Worm (Caenorhabditis elegans): Measurements from ENCODE around the gene F40H6.5.

ce11 chrIII:6006453-6006852 lies 49.2 kb downstream of the F40H6.5 start:
- TF ChIP-seq nhr-90 (tag; optimal IDR thresholded peaks at IDR 0.05): no peak
- TF ChIP-seq snpc-1.1 (tag; optimal IDR thresholded peaks at IDR 0.05; ENCODE audit: insufficient read depth): no peak
- TF ChIP-seq aptf-3 (GFP tag; IDR thresholded peaks at IDR 0.05): no peak
- TF ChIP-seq attf-5 (GFP tag; optimal IDR thresholded peaks at IDR 0.05): no peak
- no peak for TF ChIP-seq egrh-3 (GFP tag; IDR thresholded peaks at IDR 0.05)
- TF ChIP-seq lin-35 (GFP tag; optimal IDR thresholded peaks at IDR 0.05): no peak
- TF ChIP-seq efl-1 (GFP tag; optimal IDR thresholded peaks at IDR 0.05): no peak
- no peak for TF ChIP-seq ama-1 (optimal IDR thresholded peaks at IDR 0.05)
- TF ChIP-seq ama-1 (GFP tag; optimal IDR thresholded peaks at IDR 0.05): no peak
- TF ChIP-seq Y79H2A.3 (GFP tag; conservative IDR thresholded peaks at IDR 0.05): no peak
- TF ChIP-seq ceh-91 (GFP tag; IDR thresholded peaks at IDR 0.05): no peak

All from whole organism, young adult.